Worm (Caenorhabditis elegans): ENCODE measurements around the gene eelo-1.

- TF ChIP-seq dao-5 (tag; optimal IDR thresholded peaks at IDR 0.05) (no peak), him-1 (tag; optimal IDR thresholded peaks at IDR 0.05) (no peak), W03F9.2 (tag; optimal IDR thresholded peaks at IDR 0.05) (no peak)
Measured at ce11 chrIII:1508764-1509281, 49.5 kb downstream of the eelo-1 start.

Measured in whole organism, L4/young adult.